Fruit fly (Drosophila melanogaster) whole organism, larva: ENCODE data around the gene Inx3.

Source experiments
- noc ChIP-seq: fragments of 200-800 bp; sonication (Bioruptor generic); optimal IDR thresholded peaks from 3 replicates; lab custom pipeline; 2019; ENCODE audit warnings: missing biosample characterization, mild to moderate bottlenecking, missing genetic modification characterization, moderate library complexity

The Inx3 gene

dm6 chr3R:28846877-28847529, 12.3 kb downstream of the Inx3 start:
- no peak for TF ChIP-seq noc (tag; lab: Kevin White, UChicago)

dm6 chr3R:28845981-28846380, 13.3 kb downstream of the Inx3 start:
- TF ChIP-seq noc (tag; lab: Kevin White, UChicago): no peak

DNA sequence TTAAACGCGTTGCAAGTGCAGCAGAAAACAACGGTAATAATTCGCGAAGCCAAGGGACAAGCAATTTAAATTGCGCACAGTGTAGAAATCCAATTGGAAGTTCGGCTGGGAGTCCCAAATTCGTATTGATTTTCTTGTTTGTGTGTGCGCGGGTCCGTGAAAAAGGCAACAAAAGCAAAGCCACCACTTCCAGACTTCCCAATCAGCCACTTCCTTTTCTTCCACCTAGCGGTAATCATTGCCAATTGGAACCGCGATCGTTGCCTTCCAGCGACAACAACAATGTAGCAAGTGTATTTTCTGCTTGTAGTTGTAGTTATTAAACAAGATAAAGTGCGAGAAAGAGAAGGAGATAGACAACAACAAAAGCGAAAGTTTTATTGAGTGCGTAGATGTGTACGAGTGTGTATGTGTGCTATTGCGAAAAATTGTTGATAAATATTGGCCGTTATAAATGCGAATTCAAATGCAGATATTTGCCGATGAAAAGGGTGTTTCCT, 13.9 kb downstream of the Inx3 start:
- TF ChIP-seq noc (tag; lab: Kevin White, UChicago): peak; percentile 24

DNA sequence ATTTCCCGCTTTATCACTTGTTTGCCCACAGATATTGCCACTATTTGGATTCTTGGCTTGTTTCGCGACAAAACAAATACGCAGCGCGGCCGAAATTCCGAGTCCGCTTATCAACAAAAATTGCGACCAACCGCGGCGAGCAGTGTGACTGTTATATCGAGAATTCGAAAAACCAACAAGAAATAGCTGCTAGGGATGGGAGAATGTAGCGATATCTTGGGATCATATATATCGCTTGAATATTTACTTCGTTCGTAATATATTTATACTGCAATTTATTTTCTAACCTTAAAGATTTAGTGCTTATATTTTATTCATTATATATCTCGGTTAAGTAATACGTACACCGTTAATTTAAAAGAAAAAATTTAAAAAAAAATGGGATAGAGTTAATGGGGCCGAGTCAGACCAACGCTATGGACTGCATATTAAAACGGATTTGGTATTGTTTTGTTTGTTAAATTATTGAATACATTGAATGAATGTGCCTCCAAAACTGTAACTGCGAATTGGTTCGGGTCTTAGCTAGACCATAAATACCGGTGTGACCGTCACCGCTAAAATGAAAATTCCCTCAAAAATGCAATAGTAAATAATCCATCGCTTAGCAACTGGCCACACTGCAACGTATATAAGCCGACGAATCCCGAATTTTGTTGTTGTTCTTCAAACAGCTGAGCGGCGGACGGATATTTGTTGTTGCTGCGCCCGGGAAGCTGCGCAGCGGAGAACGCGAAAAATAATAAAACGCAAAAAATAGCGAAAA, 14.5 kb downstream of the Inx3 start, which contains the start of the genes Apc and spg:
Gene Apc, minus strand, starts transcription at position 138 of the 766 bp plus-strand sequence.
Gene spg, plus strand, starts transcription at position 660 of the 766 bp plus-strand sequence.
- peak; percentile 72 for TF ChIP-seq noc (tag; lab: Kevin White, UChicago)

- no peak for TF ChIP-seq noc (tag; lab: Kevin White, UChicago)
Measured at dm6 chr3R:28843776-28844610, 15.3 kb downstream of the Inx3 start.

DNA sequence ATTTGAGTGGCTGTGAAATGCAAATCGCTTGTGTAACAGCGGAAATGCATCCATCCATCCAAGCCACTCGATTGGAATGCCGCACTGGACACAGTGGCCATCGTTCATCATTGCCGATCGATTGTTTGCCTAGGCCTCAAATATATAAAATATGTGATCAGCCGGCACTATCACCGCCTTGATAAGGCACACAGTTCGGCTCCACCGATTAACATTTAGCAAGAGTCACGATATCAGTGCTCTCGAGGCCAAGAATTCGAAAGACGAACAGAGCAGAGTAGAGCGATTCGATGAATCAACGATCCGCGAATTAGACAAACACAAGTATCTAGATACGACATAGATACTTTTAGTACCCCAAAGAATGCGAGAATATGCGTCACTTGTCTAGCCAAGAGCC, 16.9 kb downstream of the Inx3 start:
- TF ChIP-seq noc (tag; lab: Kevin White, UChicago): no peak

DNA sequence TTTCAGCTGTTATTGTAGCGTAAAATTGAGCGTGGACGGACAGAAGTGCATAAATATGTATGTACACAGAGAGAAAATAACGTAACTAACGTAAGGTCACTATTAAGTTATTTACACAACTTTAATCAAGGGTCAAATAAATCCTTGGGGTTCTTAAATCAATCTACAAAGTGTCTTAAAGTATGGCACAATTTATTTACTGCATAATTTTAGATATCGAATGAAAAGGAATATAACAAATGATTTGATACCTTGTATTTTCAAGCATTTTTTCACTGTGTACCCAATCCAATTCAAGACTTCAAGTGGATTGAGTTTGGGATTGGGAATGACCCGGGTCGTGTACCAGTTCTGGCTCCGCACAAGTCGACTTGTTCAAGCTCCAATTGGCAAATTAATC, 17.3 kb downstream of the Inx3 start:
- TF ChIP-seq noc (tag; lab: Kevin White, UChicago): no peak

DNA sequence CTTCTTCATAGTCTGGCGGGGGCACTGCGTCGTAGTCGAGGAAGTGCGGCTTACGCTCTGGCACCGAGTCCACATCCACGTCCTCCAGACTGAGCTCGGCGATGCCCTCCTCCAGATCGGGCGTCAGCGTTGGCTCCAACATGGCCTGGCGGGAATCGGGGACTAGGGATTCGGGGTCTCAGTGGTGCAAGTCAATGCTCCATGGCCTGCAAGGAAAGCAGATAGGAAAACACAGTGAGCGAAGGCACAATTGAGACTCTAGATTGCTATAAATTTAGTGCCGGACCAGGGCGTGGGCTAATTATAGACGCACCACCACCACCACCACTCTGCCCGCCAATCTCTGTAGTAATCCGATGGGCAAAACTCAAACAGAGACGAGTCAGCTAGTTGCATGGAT, 18.7 kb downstream of the Inx3 start:
- no peak for TF ChIP-seq noc (tag; lab: Kevin White, UChicago)

- TF ChIP-seq noc (tag; lab: Kevin White, UChicago): no peak
Measured at dm6 chr3R:28831626-28832267, 27.6 kb downstream of the Inx3 start, which contains the start of gene WASp. Gene WASp, minus strand, starts transcription at chr3R:28832024.

DNA sequence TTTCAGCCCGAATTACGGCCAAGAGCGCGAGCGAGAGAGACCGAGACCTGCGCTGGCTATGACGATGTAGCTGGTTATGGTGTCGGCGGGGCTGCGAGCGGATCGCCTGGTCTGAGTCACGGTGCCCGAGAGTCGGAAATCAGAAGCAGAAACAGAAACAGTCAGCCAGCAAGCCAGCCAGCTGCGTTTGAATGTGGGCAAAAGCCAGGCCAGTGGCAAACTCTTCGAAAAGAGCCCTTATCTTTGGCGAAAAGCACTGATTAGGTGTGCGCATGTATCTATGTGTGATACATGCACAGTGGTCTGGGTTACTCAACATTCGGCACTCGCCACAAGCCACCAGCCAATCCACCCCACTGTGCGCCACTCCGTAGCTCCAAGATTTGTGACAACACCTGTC, 28.1 kb downstream of the Inx3 start:
- TF ChIP-seq noc (tag; lab: Kevin White, UChicago): no peak

- TF ChIP-seq noc (tag; lab: Kevin White, UChicago): peak; percentile 3
Measured at dm6 chr3R:28830746-28831145, 28.6 kb downstream of the Inx3 start.

DNA sequence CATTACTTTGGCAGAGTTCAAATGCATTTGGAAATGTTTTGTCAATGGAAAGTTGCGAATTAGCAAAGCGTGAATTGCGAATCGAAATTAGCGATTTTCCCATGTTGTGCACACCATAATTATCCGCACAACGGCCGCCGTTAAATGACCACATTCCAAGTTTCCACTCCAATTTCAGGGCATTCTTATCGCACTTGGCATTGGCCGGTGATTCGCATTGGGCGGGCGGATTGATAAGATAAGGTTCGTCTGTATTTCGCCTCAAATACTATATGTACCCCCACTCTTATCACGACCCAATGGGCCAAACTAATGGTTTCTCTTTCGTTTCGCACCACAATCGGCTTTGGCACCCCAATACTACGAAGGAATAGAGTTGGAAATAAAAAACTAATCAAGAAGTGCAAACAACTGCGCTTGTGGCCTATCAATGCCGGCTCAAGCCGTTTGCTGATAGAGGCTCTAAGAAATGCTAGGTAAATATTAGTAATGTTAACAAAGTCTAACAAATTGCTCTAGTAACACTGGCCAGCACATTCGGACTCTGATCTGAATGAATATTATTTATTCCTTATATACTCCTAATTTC, 29.9 kb downstream of the Inx3 start:
- no peak for TF ChIP-seq noc (tag; lab: Kevin White, UChicago)

DNA sequence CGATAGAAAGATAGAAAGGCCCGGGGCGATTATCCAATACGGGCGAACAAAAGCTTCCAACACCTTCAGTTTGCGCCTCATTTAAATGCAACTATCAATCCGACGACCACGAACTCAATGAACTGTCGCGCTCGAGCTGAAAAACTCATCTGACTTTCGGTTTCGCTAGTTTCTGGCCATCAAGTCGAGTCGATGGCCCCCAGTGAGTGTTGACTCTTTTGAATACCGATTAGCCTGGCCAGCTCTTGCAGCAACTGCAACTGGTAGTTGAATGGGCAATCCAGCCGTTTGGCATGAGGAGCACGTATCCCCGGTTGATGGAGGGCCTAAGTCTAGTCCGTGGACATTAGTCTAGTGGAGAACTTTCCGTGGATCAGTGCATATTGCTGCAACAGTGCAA, 32.1 kb downstream of the Inx3 start:
- TF ChIP-seq noc (tag; lab: Kevin White, UChicago): no peak

dm6 chr3R:28819555-28820305, 39.6 kb downstream of the Inx3 start, which contains the start of the genes CG1523 and CG1647:
Gene CG1523, minus strand, starts transcription at chr3R:28819668.
Gene CG1647, plus strand, starts transcription at chr3R:28820221.
- TF ChIP-seq noc (tag; lab: Kevin White, UChicago): no peak
